Worm (Caenorhabditis elegans): Measurements from ENCODE around the gene imb-2.

- TF ChIP-seq nhr-12 (tag; optimal IDR thresholded peaks at IDR 0.05) (no peak), ces-1 (GFP tag; optimal IDR thresholded peaks at IDR 0.05) (no peak), unc-39 (tag; optimal IDR thresholded peaks at IDR 0.05) (no peak), elt-3 (tag; optimal IDR thresholded peaks at IDR 0.05) (no peak), blmp-1 (tag; optimal IDR thresholded peaks at IDR 0.05) (no peak), nhr-76 (tag; optimal IDR thresholded peaks at IDR 0.05) (no peak), zip-8 (tag; optimal IDR thresholded peaks at IDR 0.05) (no peak), sptf-1 (tag; optimal IDR thresholded peaks at IDR 0.05) (no peak), snpc-4 (tag; optimal IDR thresholded peaks at IDR 0.05) (no peak), lsy-2 (tag; optimal IDR thresholded peaks at IDR 0.05) (no peak)
Measured at ce11 chrII:14380778-14381177, 15.3 kb downstream of the imb-2 start.

Measured in whole organism, mixed stage, embryonic.